Worm (Caenorhabditis elegans) whole organism, L3 larva: ENCODE measurements around the gene rhgf-1.

Experiments
- R02D3.7 ChIP-seq: fragments of 150-350 bp; optimal IDR thresholded peaks from 2 replicates; lab custom pipeline; 2014; ENCODE audit warnings: missing biosample characterization, missing genetic modification characterization
- aly-2 ChIP-seq: fragments of 150-350 bp; optimal IDR thresholded peaks from 2 replicates; lab custom pipeline; 2014; ENCODE audit warnings: missing biosample characterization, missing genetic modification characterization
- ama-1 ChIP-seq: fragments of 150-350 bp; optimal IDR thresholded peaks from 2 replicates; lab custom pipeline; 2018
- ceh-28 ChIP-seq: fragments of 150-350 bp; optimal IDR thresholded peaks from 2 replicates; lab custom pipeline; 2014; ENCODE audit warnings: missing biosample characterization, missing genetic modification reagents, missing genetic modification characterization
- ceh-82 ChIP-seq: fragments of 150-350 bp; optimal IDR thresholded peaks from 2 replicates; lab custom pipeline; 2014; ENCODE audit warnings: missing biosample characterization, missing genetic modification characterization
- ceh-9 ChIP-seq: sonication (generic microtip); optimal IDR thresholded peaks from 2 replicates; lab custom pipeline; 2018; ENCODE audit warnings: missing biosample characterization, missing genetic modification characterization
- daf-12 ChIP-seq: fragments of 150-350 bp; optimal IDR thresholded peaks from 2 replicates; lab custom pipeline; 2014; ENCODE audit warnings: missing biosample characterization, missing genetic modification reagents, missing genetic modification characterization
- egl-27 ChIP-seq: sonication (generic microtip); optimal IDR thresholded peaks from 4 replicates; lab custom pipeline; 2017; ENCODE audit warnings: missing biosample characterization, missing genetic modification reagents, missing genetic modification characterization
- egl-5 ChIP-seq: fragments of 150-350 bp; optimal IDR thresholded peaks from 2 replicates; lab custom pipeline; 2017; ENCODE audit warnings: missing biosample characterization, missing genetic modification reagents, missing genetic modification characterization, inconsistent platforms
- elt-1 ChIP-seq: fragments of 150-350 bp; optimal IDR thresholded peaks from 2 replicates; lab custom pipeline; 2014; ENCODE audit warnings: missing biosample characterization, missing genetic modification characterization
- elt-2 ChIP-seq: sonication (generic microtip); optimal IDR thresholded peaks from 2 replicates; lab custom pipeline; 2016; ENCODE audit warnings: missing genetic modification reagents, mild to moderate bottlenecking, missing genetic modification characterization, missing compliant biosample characterization
- elt-3 ChIP-seq, 3 experiments: fragments of 150-350 bp in 1 of 3; sonication (generic microtip) in 2 of 3; optimal IDR thresholded peaks; 2 replicates in 2 of 3; 4 replicates in 1 of 3; lab custom pipeline; 2014 to 2017; ENCODE audit warnings: missing biosample characterization in 3 of 3, missing genetic modification characterization in 3 of 3
- eor-1 ChIP-seq, 2 experiments: fragments of 150-350 bp; optimal IDR thresholded peaks; 2 replicates each; lab custom pipeline; 2014 to 2018; ENCODE audit warnings: missing biosample characterization in 2 of 2, missing genetic modification characterization in 2 of 2
- fkh-10 ChIP-seq: sonication (generic microtip); optimal IDR thresholded peaks from 2 replicates; lab custom pipeline; 2017; ENCODE audit warnings: missing biosample characterization, missing genetic modification reagents, missing genetic modification characterization
- fkh-2 ChIP-seq: fragments of 150-350 bp; optimal IDR thresholded peaks from 2 replicates; lab custom pipeline; 2014; ENCODE audit warnings: missing biosample characterization, missing genetic modification reagents, missing genetic modification characterization
- fos-1 ChIP-seq: fragments of 150-350 bp; optimal IDR thresholded peaks from 2 replicates; lab custom pipeline; 2014; ENCODE audit warnings: missing biosample characterization, missing genetic modification characterization
- hmg-11 ChIP-seq: sonication (generic microtip); optimal IDR thresholded peaks from 2 replicates; lab custom pipeline; 2016; ENCODE audit warnings: missing genetic modification characterization, missing compliant biosample characterization
- jun-1 ChIP-seq: fragments of 150-350 bp; optimal IDR thresholded peaks from 2 replicates; lab custom pipeline; 2014; ENCODE audit warnings: missing biosample characterization, missing genetic modification reagents, missing genetic modification characterization
- lin-15B ChIP-seq: fragments of 150-350 bp; optimal IDR thresholded peaks from 2 replicates; lab custom pipeline; 2014; ENCODE audit warnings: missing biosample characterization, missing genetic modification characterization
- lin-39 ChIP-seq: fragments of 150-350 bp; optimal IDR thresholded peaks from 2 replicates; lab custom pipeline; 2018; ENCODE audit warnings: missing biosample characterization, missing genetic modification reagents, missing genetic modification characterization
- lsy-12 ChIP-seq: sonication (generic microtip); optimal IDR thresholded peaks from 2 replicates; lab custom pipeline; 2016; ENCODE audit warnings: mild to moderate bottlenecking, missing genetic modification characterization, missing compliant biosample characterization
- mdl-1 ChIP-seq: fragments of 150-350 bp; optimal IDR thresholded peaks from 2 replicates; lab custom pipeline; 2014; ENCODE audit warnings: missing biosample characterization, missing genetic modification characterization
- mml-1 ChIP-seq: fragments of 150-350 bp; sonication (generic microtip); optimal IDR thresholded peaks from 3 replicates; lab custom pipeline; 2014; ENCODE audit warnings: missing biosample characterization, missing genetic modification characterization
- nfya-1 ChIP-seq: sonication (generic microtip); optimal IDR thresholded peaks from 2 replicates; lab custom pipeline; 2017; ENCODE audit warnings: missing genetic modification characterization, mild to moderate bottlenecking, missing compliant biosample characterization, antibody characterized with exemption, moderate library complexity; ENCODE audit not compliant: insufficient read depth
- nhr-11 ChIP-seq: fragments of 150-350 bp; optimal IDR thresholded peaks from 2 replicates; lab custom pipeline; 2014; ENCODE audit warnings: missing biosample characterization, missing genetic modification characterization
- nhr-12 ChIP-seq: fragments of 150-350 bp; optimal IDR thresholded peaks from 2 replicates; lab custom pipeline; 2014; ENCODE audit warnings: missing biosample characterization, missing genetic modification characterization
- nhr-23 ChIP-seq: fragments of 150-350 bp; optimal IDR thresholded peaks from 2 replicates; lab custom pipeline; 2014; ENCODE audit warnings: missing biosample characterization, missing genetic modification reagents, missing genetic modification characterization
- nhr-237 ChIP-seq: fragments of 150-350 bp; optimal IDR thresholded peaks from 2 replicates; lab custom pipeline; 2014; ENCODE audit warnings: missing biosample characterization, missing genetic modification characterization
- nhr-25 ChIP-seq: sonication (generic microtip); optimal IDR thresholded peaks from 2 replicates; lab custom pipeline; 2017; ENCODE audit warnings: missing biosample characterization, missing genetic modification characterization
- nhr-43 ChIP-seq: sonication (generic microtip); optimal IDR thresholded peaks from 2 replicates; lab custom pipeline; 2016; ENCODE audit warnings: mild to moderate bottlenecking, missing genetic modification characterization, missing compliant biosample characterization; ENCODE audit not compliant: poor library complexity, severe bottlenecking
- nhr-67 ChIP-seq: fragments of 150-350 bp; optimal IDR thresholded peaks from 2 replicates; lab custom pipeline; 2014; ENCODE audit warnings: missing biosample characterization, missing genetic modification characterization
- nhr-76 ChIP-seq: fragments of 150-350 bp; sonication (generic microtip); optimal IDR thresholded peaks from 5 replicates; lab custom pipeline; 2014; ENCODE audit warnings: missing biosample characterization, missing genetic modification characterization
- nhr-77 ChIP-seq: fragments of 150-350 bp; optimal IDR thresholded peaks from 2 replicates; lab custom pipeline; 2014; ENCODE audit warnings: missing biosample characterization, missing genetic modification characterization
- pha-4 ChIP-seq: fragments of 150-350 bp; optimal IDR thresholded peaks from 2 replicates; lab custom pipeline; 2014; ENCODE audit warnings: missing biosample characterization, missing genetic modification reagents, missing genetic modification characterization
- pqm-1 ChIP-seq: fragments of 150-350 bp; optimal IDR thresholded peaks from 2 replicates; lab custom pipeline; 2017; ENCODE audit warnings: missing biosample characterization, missing genetic modification characterization, inconsistent platforms
- sea-2 ChIP-seq: fragments of 150-350 bp; sonication (generic microtip); optimal IDR thresholded peaks from 4 replicates; lab custom pipeline; 2014; ENCODE audit warnings: missing biosample characterization, missing genetic modification reagents, missing genetic modification characterization
- skn-1 ChIP-seq: fragments of 150-350 bp; optimal IDR thresholded peaks from 2 replicates; lab custom pipeline; 2014; ENCODE audit warnings: missing biosample characterization, missing genetic modification characterization
- snpc-4 ChIP-seq: fragments of 150-350 bp; optimal IDR thresholded peaks from 2 replicates; lab custom pipeline; 2014; ENCODE audit warnings: missing biosample characterization, missing genetic modification characterization
- unc-39 ChIP-seq: sonication (generic microtip); optimal IDR thresholded peaks from 4 replicates; lab custom pipeline; 2017; ENCODE audit warnings: missing biosample characterization, missing genetic modification characterization
- unc-62 ChIP-seq: fragments of 150-350 bp; sonication (generic microtip); optimal IDR thresholded peaks from 4 replicates; lab custom pipeline; 2014; ENCODE audit warnings: missing biosample characterization, missing genetic modification reagents, missing genetic modification characterization
- zag-1 ChIP-seq: fragments of 150-350 bp; optimal IDR thresholded peaks from 2 replicates; lab custom pipeline; 2014; ENCODE audit warnings: missing biosample characterization, missing genetic modification characterization
- ztf-11 ChIP-seq: fragments of 150-350 bp; optimal IDR thresholded peaks from 2 replicates; lab custom pipeline; 2014; ENCODE audit warnings: missing biosample characterization, missing genetic modification characterization
- ztf-4 ChIP-seq: fragments of 150-350 bp; optimal IDR thresholded peaks from 2 replicates; lab custom pipeline; 2014; ENCODE audit warnings: missing biosample characterization, missing genetic modification characterization

Gene rhgf-1

ce11 chrX:10679193-10679592, 32.5 kb downstream of the rhgf-1 start:
- no peak for TF ChIP-seq skn-1 (tag; lab: Kevin White, UChicago)
- TF ChIP-seq pha-4 (tag; lab: Kevin White, UChicago): peak; percentile 97
- peak; percentile 46 for TF ChIP-seq lin-39
- peak; percentile 52 for TF ChIP-seq elt-2 (tag; lab: Kevin White, UChicago)
- TF ChIP-seq snpc-4 (tag; lab: Kevin White, UChicago): peak; percentile 20
- no peak for TF ChIP-seq nhr-67 (tag; lab: Kevin White, UChicago)
- TF ChIP-seq hmg-11 (tag; lab: Kevin White, UChicago): peak; percentile 50
- TF ChIP-seq pqm-1 (tag; lab: Kevin White, UChicago): peak; percentile 15
- peak; percentile 39 for TF ChIP-seq nfya-1 (tag; lab: Kevin White, UChicago)
- TF ChIP-seq daf-12: no peak
- no peak for TF ChIP-seq ztf-4 (tag; lab: Kevin White, UChicago)
- peak; percentile 3 for TF ChIP-seq jun-1 (tag; lab: Kevin White, UChicago)
- peak; percentile 10 for TF ChIP-seq nhr-23
- TF ChIP-seq, all 47 proteins: peak for 9

DNA sequence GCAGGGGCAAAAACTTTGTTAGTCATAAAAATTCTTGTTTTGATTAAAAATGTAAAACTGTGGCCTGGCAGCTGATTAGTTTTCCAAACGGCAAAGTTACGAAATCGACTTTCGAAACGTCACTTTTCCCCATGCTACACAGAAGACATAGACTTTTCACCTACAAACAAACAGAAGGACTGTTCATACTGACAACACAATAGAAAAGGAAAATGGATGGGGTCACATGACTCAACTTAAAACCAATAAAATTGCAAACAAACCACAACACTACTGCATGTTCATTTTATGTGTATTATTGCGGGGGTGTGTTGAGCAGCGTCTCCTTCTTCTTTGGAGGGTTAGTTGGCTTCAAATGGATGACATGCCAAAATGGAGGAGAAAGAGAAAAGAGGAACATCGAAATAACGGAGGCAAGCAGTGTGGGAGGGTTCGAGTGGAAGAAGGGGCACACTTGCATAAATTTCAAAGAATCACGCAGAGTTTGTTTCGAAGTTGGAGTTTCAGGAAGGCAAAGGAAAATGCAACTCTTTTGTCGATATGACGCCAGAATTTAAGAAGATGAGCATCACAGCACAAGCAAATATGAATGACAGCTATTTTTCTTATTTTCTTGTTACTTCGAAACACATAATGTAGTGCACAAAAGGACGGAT, 33.5 kb downstream of the rhgf-1 start:
- TF ChIP-seq egl-5 (tag; lab: Kevin White, UChicago) (peak; percentile 98), nhr-76 (tag; lab: Kevin White, UChicago) (no peak), pqm-1 (tag; lab: Kevin White, UChicago) (peak; percentile 37), sea-2 (GFP tag; lab: Kevin White, UChicago) (no peak), egl-27 (peak; percentile 42), nhr-43 (tag; lab: Kevin White, UChicago) (peak; percentile 57), R02D3.7 (tag; lab: Kevin White, UChicago) (no peak), nfya-1 (tag; lab: Kevin White, UChicago) (peak; percentile 40), ztf-4 (tag; lab: Kevin White, UChicago) (no peak), skn-1 (tag; lab: Kevin White, UChicago) (no peak), lin-39 (peak; percentile 74), unc-62 (GFP tag; lab: Kevin White, UChicago) (no peak), lsy-12 (peak; percentile 1), ceh-82 (tag; lab: Kevin White, UChicago) (no peak), aly-2 (no peak), daf-12 (no peak), lin-15B (tag; lab: Kevin White, UChicago) (no peak), fos-1 (tag; lab: Kevin White, UChicago) (no peak), mml-1 (tag; lab: Kevin White, UChicago) (no peak), ceh-28 (tag; lab: Kevin White, UChicago) (no peak), nhr-23 (peak; percentile 27), unc-39 (tag; lab: Kevin White, UChicago) (no peak), hmg-11 (tag; lab: Kevin White, UChicago) (no peak), pha-4 (tag; lab: Kevin White, UChicago) (peak; percentile 96), fkh-10 (GFP tag; lab: Kevin White, UChicago) (no peak), elt-2 (tag; lab: Kevin White, UChicago) (peak; percentile 1), nhr-11 (tag; lab: Kevin White, UChicago) (no peak), ama-1 (lab: Kevin White, UChicago) (peak; percentile 33), ztf-11 (no peak), nhr-25 (tag; lab: Kevin White, UChicago) (peak; percentile 68), nhr-67 (tag; lab: Kevin White, UChicago) (no peak)
- TF ChIP-seq, all 47 proteins: peak for 12

ce11 chrX:10677552-10677951, 34.1 kb downstream of the rhgf-1 start:
- no peak for TF ChIP-seq fos-1 (tag; lab: Kevin White, UChicago)
- TF ChIP-seq fkh-2 (tag; lab: Kevin White, UChicago): no peak
- TF ChIP-seq nhr-23: peak; percentile 79
- TF ChIP-seq eor-1 (tag; optimal IDR thresholded peaks at IDR 0.05; lab: Kevin White, UChicago): no peak
- peak; percentile 60 for TF ChIP-seq elt-1
- no peak for TF ChIP-seq egl-27
- TF ChIP-seq R02D3.7 (tag; lab: Kevin White, UChicago): no peak
- peak; percentile 69 for TF ChIP-seq nhr-25 (tag; lab: Kevin White, UChicago)
- no peak for TF ChIP-seq skn-1 (tag; lab: Kevin White, UChicago)
- no peak for TF ChIP-seq jun-1 (tag; lab: Kevin White, UChicago)
- no peak for TF ChIP-seq nhr-11 (tag; lab: Kevin White, UChicago)
- peak in 1 of 3 experiments; percentile 43 for TF ChIP-seq elt-3 (tag; optimal IDR thresholded peaks at IDR 0.05; lab: Kevin White, UChicago)
- no peak for TF ChIP-seq mml-1 (tag; lab: Kevin White, UChicago)
- no peak for TF ChIP-seq nhr-12 (tag; lab: Kevin White, UChicago)
- TF ChIP-seq sea-2 (GFP tag; lab: Kevin White, UChicago): no peak
- TF ChIP-seq nhr-67 (tag; lab: Kevin White, UChicago): no peak
- TF ChIP-seq nhr-77 (tag; lab: Kevin White, UChicago): no peak
- no peak for TF ChIP-seq fkh-10 (GFP tag; lab: Kevin White, UChicago)
- peak; percentile 6 for TF ChIP-seq nhr-43 (tag; lab: Kevin White, UChicago)
- no peak for TF ChIP-seq aly-2
- TF ChIP-seq ztf-11: no peak
- peak; percentile 56 for TF ChIP-seq pha-4 (tag; lab: Kevin White, UChicago)
- no peak for TF ChIP-seq nhr-76 (tag; lab: Kevin White, UChicago)
- peak; percentile 56 for TF ChIP-seq nfya-1 (tag; lab: Kevin White, UChicago)
- no peak for TF ChIP-seq nhr-237 (tag; lab: Kevin White, UChicago)
- TF ChIP-seq snpc-4 (tag; lab: Kevin White, UChicago): no peak
- TF ChIP-seq pqm-1 (tag; lab: Kevin White, UChicago): no peak
- no peak for TF ChIP-seq daf-12
- no peak for TF ChIP-seq zag-1
- no peak for TF ChIP-seq ceh-9 (tag; lab: Kevin White, UChicago)
- no peak for TF ChIP-seq mdl-1 (tag; lab: Kevin White, UChicago)
- no peak for TF ChIP-seq lsy-12
- no peak for TF ChIP-seq ama-1 (lab: Kevin White, UChicago)
- TF ChIP-seq lin-39: peak; percentile 10
